Fruit fly (Drosophila melanogaster) whole organism, prepupa: ENCODE data around the gene CG2909.

Source experiments
- Blimp-1 ChIP-seq: fragments of 200-800 bp; sonication (Bioruptor generic); optimal IDR thresholded peaks from 3 replicates; lab custom pipeline; 2017; ENCODE audit warnings: missing biosample characterization, missing genetic modification characterization, mild to moderate bottlenecking, moderate library complexity, missing genetic modification reagents
- CG10631 ChIP-seq: fragments of 200-800 bp; sonication (Bioruptor generic); optimal IDR thresholded peaks from 2 replicates; lab custom pipeline; 2016; ENCODE audit warnings: missing biosample characterization, missing genetic modification characterization
- CG10669 ChIP-seq: fragments of 200-800 bp; sonication (Bioruptor generic); optimal IDR thresholded peaks from 3 replicates; lab custom pipeline; 2018; ENCODE audit warnings: missing biosample characterization, mild to moderate bottlenecking, missing genetic modification characterization, moderate library complexity
- CG11294 ChIP-seq: fragments of 200-800 bp; sonication (Bioruptor generic); IDR thresholded peaks from 2 replicates; pipeline ENCODE4 v1.3.6; 2022; ENCODE audit warnings: missing biosample characterization, missing genetic modification characterization
- CG11762 ChIP-seq: fragments of 200-800 bp; sonication (Bioruptor generic); optimal IDR thresholded peaks from 3 replicates; lab custom pipeline; 2016; ENCODE audit warnings: missing biosample characterization, missing genetic modification characterization; ENCODE audit not compliant: insufficient read depth
- CG1621 ChIP-seq: fragments of 200-800 bp; sonication (Bioruptor generic); optimal IDR thresholded peaks from 3 replicates; lab custom pipeline; 2018; ENCODE audit warnings: missing biosample characterization, mild to moderate bottlenecking, missing genetic modification characterization
- CG16779 ChIP-seq: fragments of 200-800 bp; sonication (Bioruptor generic); optimal IDR thresholded peaks from 3 replicates; lab custom pipeline; 2017; ENCODE audit warnings: missing biosample characterization, mild to moderate bottlenecking, missing genetic modification characterization
- CG3032 ChIP-seq: fragments of 200-800 bp; optimal IDR thresholded peaks from 2 replicates; lab custom pipeline; 2019; ENCODE audit warnings: missing biosample characterization, mild to moderate bottlenecking, missing genetic modification characterization, moderate library complexity
- CG32006 ChIP-seq: fragments of 200-800 bp; sonication (Bioruptor generic); optimal IDR thresholded peaks from 3 replicates; lab custom pipeline; 2017; ENCODE audit warnings: missing biosample characterization, mild to moderate bottlenecking, missing genetic modification characterization
- CG34406 ChIP-seq: fragments of 200-800 bp; sonication (Bioruptor generic); optimal IDR thresholded peaks from 3 replicates; lab custom pipeline; 2016; ENCODE audit warnings: missing biosample characterization, missing genetic modification characterization
- CG6163 ChIP-seq: fragments of 200-800 bp; sonication (Bioruptor generic); IDR thresholded peaks from 3 replicates; pipeline ENCODE4 v1.3.6; 2022; ENCODE audit warnings: missing biosample characterization, missing genetic modification characterization
- CG6276 ChIP-seq: fragments of 200-800 bp; sonication (Bioruptor generic); optimal IDR thresholded peaks from 2 replicates; lab custom pipeline; 2017; ENCODE audit warnings: missing biosample characterization, mild to moderate bottlenecking, missing genetic modification characterization
- CG6792 ChIP-seq: fragments of 200-800 bp; sonication (Bioruptor generic); optimal IDR thresholded peaks from 3 replicates; lab custom pipeline; 2016; ENCODE audit warnings: missing biosample characterization, missing genetic modification characterization
- CG6808 ChIP-seq: fragments of 200-800 bp; sonication (Bioruptor generic); optimal IDR thresholded peaks from 3 replicates; lab custom pipeline; 2017; ENCODE audit warnings: missing biosample characterization, missing genetic modification characterization, mild to moderate bottlenecking, moderate library complexity, missing genetic modification reagents
- CG8119 ChIP-seq: fragments of 200-800 bp; sonication (Bioruptor generic); IDR thresholded peaks from 3 replicates; pipeline ENCODE4 v1.3.6; 2022; ENCODE audit warnings: missing biosample characterization, missing genetic modification characterization
- CG8319 ChIP-seq: fragments of 200-800 bp; sonication (Bioruptor generic); optimal IDR thresholded peaks from 3 replicates; lab custom pipeline; 2016; ENCODE audit warnings: missing biosample characterization, missing genetic modification characterization
- CG8632 ChIP-seq: fragments of 200-800 bp; sonication (Bioruptor generic); optimal IDR thresholded peaks from 3 replicates; lab custom pipeline; 2016; ENCODE audit warnings: missing biosample characterization, missing genetic modification characterization
- CG9139 ChIP-seq: fragments of 200-800 bp; sonication (Bioruptor generic); optimal IDR thresholded peaks from 3 replicates; lab custom pipeline; 2017; ENCODE audit warnings: missing biosample characterization, mild to moderate bottlenecking, missing genetic modification characterization
- Eip75B ChIP-seq: fragments of 200-800 bp; sonication (Bioruptor generic); optimal IDR thresholded peaks from 3 replicates; lab custom pipeline; 2016; ENCODE audit warnings: missing biosample characterization, missing genetic modification characterization
- Eip78C ChIP-seq: fragments of 200-800 bp; sonication (Bioruptor generic); peaks from one replicate; lab custom pipeline; 2016; ENCODE audit warnings: missing biosample characterization, missing genetic modification characterization
- Eip93F ChIP-seq: fragments of 200-800 bp; sonication (Bioruptor generic); optimal IDR thresholded peaks from 2 replicates; lab custom pipeline; 2016; ENCODE audit warnings: missing biosample characterization, mild to moderate bottlenecking, missing genetic modification characterization
- Ets21C ChIP-seq: fragments of 200-800 bp; sonication (Bioruptor generic); optimal IDR thresholded peaks from 3 replicates; lab custom pipeline; 2016; ENCODE audit warnings: missing biosample characterization, missing genetic modification characterization
- Ets96B ChIP-seq: fragments of 200-800 bp; optimal IDR thresholded peaks from 2 replicates; lab custom pipeline; 2019; ENCODE audit warnings: missing biosample characterization, mild to moderate bottlenecking, missing genetic modification characterization, moderate library complexity
- Gug ChIP-seq: fragments of 200-800 bp; sonication (Bioruptor generic); IDR thresholded peaks from 2 replicates; pipeline ENCODE4 v1.3.6; 2022; ENCODE audit warnings: missing biosample characterization, missing genetic modification characterization
- Hr38 ChIP-seq: sonication (Bioruptor generic); optimal IDR thresholded peaks from 2 replicates; lab custom pipeline; 2016; ENCODE audit warnings: missing biosample characterization, missing genetic modification characterization
- Hr39 ChIP-seq: fragments of 200-800 bp; sonication (Bioruptor generic); optimal IDR thresholded peaks from 2 replicates; lab custom pipeline; 2016; ENCODE audit warnings: missing biosample characterization, missing genetic modification characterization
- Hr4 ChIP-seq: fragments of 200-800 bp; sonication (Bioruptor generic); optimal IDR thresholded peaks from 3 replicates; lab custom pipeline; 2016; ENCODE audit warnings: missing biosample characterization, missing genetic modification characterization
- Lpt ChIP-seq: fragments of 200-800 bp; sonication (Bioruptor generic); optimal IDR thresholded peaks from 3 replicates; lab custom pipeline; 2016; ENCODE audit warnings: missing biosample characterization, missing genetic modification characterization
- Met ChIP-seq: fragments of 200-800 bp; sonication (Bioruptor generic); optimal IDR thresholded peaks from 3 replicates; lab custom pipeline; 2016; ENCODE audit warnings: missing biosample characterization, missing genetic modification characterization
- OdsH ChIP-seq: fragments of 200-800 bp; sonication (Bioruptor generic); optimal IDR thresholded peaks from 3 replicates; lab custom pipeline; 2016; ENCODE audit warnings: missing biosample characterization, missing genetic modification characterization
- Smox ChIP-seq: fragments of 200-800 bp; sonication (Bioruptor generic); optimal IDR thresholded peaks from 3 replicates; lab custom pipeline; 2016; ENCODE audit warnings: missing biosample characterization, missing genetic modification characterization
- Sox15 ChIP-seq: fragments of 200-800 bp; sonication (Bioruptor generic); optimal IDR thresholded peaks from 3 replicates; lab custom pipeline; 2016; ENCODE audit warnings: missing biosample characterization, missing genetic modification characterization
- acj6 ChIP-seq: fragments of 200-800 bp; sonication (Bioruptor generic); optimal IDR thresholded peaks from 3 replicates; lab custom pipeline; 2016; ENCODE audit warnings: missing biosample characterization, missing genetic modification characterization
- cyc ChIP-seq: fragments of 200-800 bp; sonication (Bioruptor generic); optimal IDR thresholded peaks from 3 replicates; lab custom pipeline; 2016; ENCODE audit warnings: missing biosample characterization, missing genetic modification characterization
- dac ChIP-seq: fragments of 200-800 bp; sonication (Bioruptor generic); optimal IDR thresholded peaks from 2 replicates; lab custom pipeline; 2017; ENCODE audit warnings: missing biosample characterization, mild to moderate bottlenecking, missing genetic modification characterization
- dsx ChIP-seq: fragments of 200-800 bp; optimal IDR thresholded peaks from 3 replicates; lab custom pipeline; 2019; ENCODE audit warnings: missing biosample characterization, mild to moderate bottlenecking, missing genetic modification characterization, moderate library complexity; ENCODE audit not compliant: poor library complexity, severe bottlenecking
- eg ChIP-seq: fragments of 200-800 bp; sonication (Bioruptor generic); IDR thresholded peaks from 3 replicates; pipeline ENCODE4 v1.3.6; 2022; ENCODE audit warnings: missing biosample characterization, missing genetic modification characterization
- esn ChIP-seq: fragments of 200-800 bp; sonication (Bioruptor generic); optimal IDR thresholded peaks from 2 replicates; lab custom pipeline; 2016; ENCODE audit warnings: missing biosample characterization, mild to moderate bottlenecking, missing genetic modification characterization, moderate library complexity
- fd59A ChIP-seq: fragments of 200-800 bp; sonication (Bioruptor generic); optimal IDR thresholded peaks from 2 replicates; lab custom pipeline; 2017; ENCODE audit warnings: missing biosample characterization, mild to moderate bottlenecking, missing genetic modification characterization, missing genetic modification reagents
- fd85E ChIP-seq: fragments of 200-800 bp; sonication (Bioruptor generic); optimal IDR thresholded peaks from 3 replicates; lab custom pipeline; 2016; ENCODE audit warnings: missing biosample characterization, missing genetic modification characterization
- fkh ChIP-seq: fragments of 200-800 bp; sonication (Bioruptor generic); optimal IDR thresholded peaks from 3 replicates; lab custom pipeline; 2017; ENCODE audit warnings: missing biosample characterization, mild to moderate bottlenecking, missing genetic modification characterization, moderate library complexity
- lz ChIP-seq: fragments of 200-800 bp; sonication (Bioruptor generic); optimal IDR thresholded peaks from 3 replicates; lab custom pipeline; 2016; ENCODE audit warnings: missing biosample characterization, missing genetic modification characterization
- pdm3 ChIP-seq: fragments of 200-800 bp; sonication (Bioruptor generic); optimal IDR thresholded peaks from 3 replicates; lab custom pipeline; 2016; ENCODE audit warnings: missing biosample characterization, missing genetic modification characterization
- salr ChIP-seq, 2 experiments: fragments of 200-800 bp; sonication (Bioruptor generic); optimal IDR thresholded peaks; 3 replicates each; lab custom pipeline; 2016 to 2018; ENCODE audit warnings: missing biosample characterization in 2 of 2, missing genetic modification characterization in 2 of 2, mild to moderate bottlenecking in 1 of 2
- ss ChIP-seq, 2 experiments: fragments of 200-800 bp; sonication (Bioruptor generic); optimal IDR thresholded peaks; 2 replicates in 1 of 2; 3 replicates in 1 of 2; lab custom pipeline; 2017 to 2018; ENCODE audit warnings: mild to moderate bottlenecking in 2 of 2, missing biosample characterization in 2 of 2, missing genetic modification characterization in 2 of 2, moderate library complexity in 1 of 2
- svp ChIP-seq: fragments of 200-800 bp; sonication (Bioruptor generic); peaks from one replicate; lab custom pipeline; 2016; ENCODE audit warnings: missing biosample characterization, missing genetic modification characterization
- topi ChIP-seq: fragments of 200-800 bp; sonication (Bioruptor generic); optimal IDR thresholded peaks from 3 replicates; lab custom pipeline; 2016; ENCODE audit warnings: missing biosample characterization, missing genetic modification characterization
- vri ChIP-seq: fragments of 200-800 bp; sonication (Bioruptor generic); optimal IDR thresholded peaks from 3 replicates; lab custom pipeline; 2016; ENCODE audit warnings: missing biosample characterization, mild to moderate bottlenecking, missing genetic modification characterization

CG2909 gene

DNA sequence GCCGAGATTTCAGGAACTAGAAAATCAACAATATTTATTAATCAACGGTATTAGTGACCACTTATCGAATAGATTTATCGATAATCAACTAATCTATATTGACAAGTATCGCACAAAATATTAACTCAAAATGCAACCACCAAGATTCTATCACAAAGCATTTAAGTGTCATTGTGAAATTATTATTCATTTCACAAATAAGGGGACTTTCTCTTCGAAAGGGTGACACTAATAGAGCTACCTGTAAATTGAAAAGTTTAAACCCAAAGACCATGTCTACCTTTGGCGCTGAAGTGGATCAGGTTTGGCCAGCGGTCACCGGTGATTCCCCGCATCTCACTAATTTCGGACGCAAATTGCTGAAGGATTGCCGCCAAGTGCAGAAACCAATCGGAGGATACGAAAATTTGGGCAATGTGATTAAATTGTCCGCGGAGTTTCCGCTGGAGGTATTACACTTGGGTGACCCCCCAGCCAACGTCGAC, at the start of gene CG2909:
Gene CG2909 (plus strand): TSS at position 119 of the 485 bp plus-strand sequence.
- TF ChIP-seq fkh (GFP tag; lab: Kevin White, UChicago) (peak; percentile 12), CG6808 (GFP tag; lab: Kevin White, UChicago) (no peak)
- TF ChIP-seq, all 60 proteins: peak for 1

DNA sequence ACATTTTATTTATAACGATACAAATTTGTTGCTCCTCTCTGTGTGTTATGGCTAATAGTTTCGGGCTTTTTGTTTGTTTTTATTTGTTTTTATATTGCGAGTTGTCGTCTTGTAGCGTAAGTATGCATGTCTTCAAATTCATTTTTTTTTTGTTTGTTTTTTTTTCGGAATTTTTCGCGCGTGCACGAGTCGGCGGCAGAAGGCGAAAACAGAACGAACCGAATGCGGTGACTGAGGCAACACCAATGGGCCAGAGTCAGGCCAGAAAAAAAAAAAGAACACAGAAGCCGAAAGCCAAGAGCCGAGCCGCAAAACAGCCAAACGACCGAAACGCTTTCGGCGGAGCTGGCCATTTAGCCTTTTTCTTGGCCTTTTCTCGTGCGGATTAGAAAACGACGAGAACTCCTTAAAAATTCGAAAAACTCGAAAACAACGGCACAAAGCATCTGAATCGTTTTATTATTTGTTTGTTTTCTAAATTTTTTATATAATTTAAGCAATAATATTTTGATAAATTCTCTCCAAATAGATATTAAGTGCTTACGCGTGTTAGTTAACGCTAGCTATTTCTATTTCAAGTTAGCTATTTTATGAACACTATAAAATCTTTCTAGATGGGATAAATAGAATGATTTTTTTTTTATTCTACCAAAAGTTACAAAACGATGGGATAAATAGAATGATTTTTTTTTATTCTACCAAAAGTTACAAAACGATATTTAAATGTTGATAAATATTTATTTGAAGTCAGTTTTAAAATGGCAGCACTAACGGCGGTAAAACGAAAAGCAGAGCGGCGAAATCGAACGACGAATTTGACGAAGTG, 36.1 kb upstream of the CG2909 start:
- TF ChIP-seq CG16779 (no peak), CG8632 (GFP tag; lab: Kevin White, UChicago) (no peak), CG11294 (GFP tag; lab: Robert Waterston, UW) (no peak), dac (GFP tag; lab: Kevin White, UChicago) (no peak), Ets21C (GFP tag; lab: Kevin White, UChicago) (no peak), lz (no peak), svp (no peak), Hr4 (GFP tag; lab: Kevin White, UChicago) (no peak), vri (GFP tag; lab: Kevin White, UChicago) (no peak), fd59A (GFP tag; lab: Kevin White, UChicago) (no peak), Sox15 (no peak), CG6276 (no peak), Eip75B (GFP tag; lab: Kevin White, UChicago) (no peak), CG6808 (GFP tag; lab: Kevin White, UChicago) (no peak), fkh (GFP tag; lab: Kevin White, UChicago) (no peak), CG10631 (GFP tag; lab: Kevin White, UChicago) (no peak), CG1621 (tag; lab: Kevin White, UChicago) (no peak), CG11762 (GFP tag; lab: Kevin White, UChicago) (no peak), pdm3 (GFP tag; lab: Kevin White, UChicago) (no peak), Eip78C (GFP tag; lab: Kevin White, UChicago) (peak; percentile 70), Ets96B (no peak), CG6163 (GFP tag; lab: Robert Waterston, UW) (peak; percentile 35; the same call in 1 of the 3 replicates), CG6792 (GFP tag; lab: Kevin White, UChicago) (no peak), CG9139 (GFP tag; lab: Kevin White, UChicago) (no peak), CG3032 (no peak), CG8319 (GFP tag; lab: Kevin White, UChicago) (no peak), Smox (GFP tag; lab: Kevin White, UChicago) (peak; percentile 7), Hr39 (no peak), Eip93F (GFP tag; lab: Kevin White, UChicago) (no peak), esn (GFP tag; lab: Kevin White, UChicago) (peak; percentile 25), cyc (GFP tag; lab: Kevin White, UChicago) (no peak), CG10669 (GFP tag; lab: Kevin White, UChicago) (no peak), CG34406 (no peak), salr (GFP tag; optimal IDR thresholded peaks at IDR 0.05; lab: Kevin White, UChicago) (peak in 1 of 2 experiments; percentile 10), ss (GFP tag; optimal IDR thresholded peaks at IDR 0.05; lab: Kevin White, UChicago) (no peak), CG32006 (GFP tag; lab: Kevin White, UChicago) (peak; percentile 23), Met (GFP tag; lab: Kevin White, UChicago) (no peak), Blimp-1 (no peak), OdsH (GFP tag; lab: Kevin White, UChicago) (no peak), dsx (no peak), Lpt (GFP tag; lab: Kevin White, UChicago) (no peak), topi (no peak), acj6 (GFP tag; lab: Kevin White, UChicago) (no peak), Hr38 (GFP tag; lab: Kevin White, UChicago) (no peak), Gug (GFP tag; lab: Robert Waterston, UW) (no peak), CG8119 (peak; percentile 47; the same call in 2 of the 3 replicates), eg (GFP tag; lab: Robert Waterston, UW) (peak; percentile 61), fd85E (no peak)
